Worm (Caenorhabditis elegans) whole organism, young adult: ENCODE results near the gene C02H6.3.
A peak's percentile ranks its signal among the peaks of the same experiment; 100 is the strongest.

Experiments used
- B0261.1 ChIP-seq: sonication (generic microtip); optimal IDR thresholded peaks from 2 replicates; lab custom pipeline; 2016; ENCODE audit warnings: mild to moderate bottlenecking, missing genetic modification characterization, moderate library complexity, missing compliant biosample characterization
- C06A6.2 ChIP-seq: fragments of 200-800 bp; sonication (Bioruptor generic); conservative IDR thresholded peaks from 2 replicates; pipeline ENCODE4 v1.3.6; 2022; ENCODE audit warnings: missing genetic modification characterization, missing compliant biosample characterization
- D2030.7 ChIP-seq: fragments of 200-800 bp; sonication (Bioruptor generic); IDR thresholded peaks from 2 replicates; pipeline ENCODE4 v1.3.6; 2022; ENCODE audit warnings: missing genetic modification reagents, missing genetic modification characterization, missing compliant biosample characterization
- F10E7.11 ChIP-seq: sonication (generic microtip); optimal IDR thresholded peaks from 2 replicates; lab custom pipeline; 2017; ENCODE audit warnings: mild to moderate bottlenecking, missing genetic modification characterization, moderate library complexity, missing compliant biosample characterization
- F23B12.7 ChIP-seq: sonication (generic microtip); optimal IDR thresholded peaks from 2 replicates; lab custom pipeline; 2017; ENCODE audit warnings: missing genetic modification characterization, mild to moderate bottlenecking, missing compliant biosample characterization, antibody characterized with exemption, moderate library complexity; ENCODE audit not compliant: insufficient read depth
- F33H1.4 ChIP-seq: fragments of 200-800 bp; sonication (Bioruptor generic); IDR thresholded peaks from 2 replicates; pipeline ENCODE4 v1.3.6; 2022; ENCODE audit warnings: missing genetic modification reagents, missing genetic modification characterization, missing compliant biosample characterization
- F52B5.7 ChIP-seq: sonication (generic microtip); optimal IDR thresholded peaks from 2 replicates; lab custom pipeline; 2016; ENCODE audit warnings: mild to moderate bottlenecking, missing genetic modification characterization, missing compliant biosample characterization
- F57A8.1 ChIP-seq: fragments of 200-800 bp; sonication (Bioruptor generic); optimal IDR thresholded peaks from 2 replicates; lab custom pipeline; 2018; ENCODE audit warnings: mild to moderate bottlenecking, missing genetic modification characterization, moderate library complexity, missing compliant biosample characterization
- F57C9.4 ChIP-seq: sonication (generic microtip); optimal IDR thresholded peaks from 2 replicates; lab custom pipeline; 2017; ENCODE audit warnings: mild to moderate bottlenecking, missing genetic modification characterization, missing compliant biosample characterization
- T26A5.8 ChIP-seq: sonication (generic microtip); optimal IDR thresholded peaks from 2 replicates; lab custom pipeline; 2016; ENCODE audit warnings: missing genetic modification characterization, missing compliant biosample characterization
- akir-1 ChIP-seq: fragments of 200-800 bp; sonication (Bioruptor generic); optimal IDR thresholded peaks from 2 replicates; lab custom pipeline; 2018; ENCODE audit warnings: mild to moderate bottlenecking, missing genetic modification characterization, moderate library complexity, missing compliant biosample characterization
- cebp-2 ChIP-seq: fragments of 200-800 bp; sonication (Bioruptor generic); IDR thresholded peaks from 2 replicates; pipeline ENCODE4 v1.3.6; 2022; ENCODE audit warnings: missing genetic modification characterization, missing compliant biosample characterization
- ceh-100 ChIP-seq: fragments of 200-800 bp; sonication (Bioruptor generic); IDR thresholded peaks from 2 replicates; pipeline ENCODE4 v1.3.6; 2022; ENCODE audit warnings: missing genetic modification reagents, missing genetic modification characterization, missing compliant biosample characterization
- ceh-58 ChIP-seq: fragments of 200-800 bp; sonication (Bioruptor generic); IDR thresholded peaks from 2 replicates; pipeline ENCODE4 v1.3.6; 2022; ENCODE audit warnings: missing genetic modification characterization, missing compliant biosample characterization
- ceh-79 ChIP-seq: sonication (generic microtip); optimal IDR thresholded peaks from 2 replicates; lab custom pipeline; 2017; ENCODE audit warnings: mild to moderate bottlenecking, missing genetic modification characterization, missing compliant biosample characterization
- die-1 ChIP-seq: sonication (generic microtip); optimal IDR thresholded peaks from 2 replicates; lab custom pipeline; 2016; ENCODE audit warnings: missing genotype, mild to moderate bottlenecking, missing genetic modification characterization, missing compliant biosample characterization
- dox-1 ChIP-seq: fragments of 200-800 bp; sonication (Bioruptor generic); IDR thresholded peaks from 2 replicates; pipeline ENCODE4 v1.3.6; 2022; ENCODE audit warnings: missing genetic modification reagents, missing genetic modification characterization, missing compliant biosample characterization
- dpl-1 ChIP-seq: fragments of 150-350 bp; optimal IDR thresholded peaks from 2 replicates; lab custom pipeline; 2014; ENCODE audit warnings: missing biosample characterization, missing genetic modification reagents, missing genetic modification characterization
- egl-44 ChIP-seq: fragments of 200-800 bp; sonication (Bioruptor generic); IDR thresholded peaks from 2 replicates; pipeline ENCODE4 v1.3.6; 2022; ENCODE audit warnings: missing genetic modification reagents, missing genetic modification characterization, missing compliant biosample characterization
- ets-4 ChIP-seq: fragments of 200-800 bp; sonication (Bioruptor generic); optimal IDR thresholded peaks from 2 replicates; lab custom pipeline; 2018; ENCODE audit warnings: mild to moderate bottlenecking, missing genetic modification characterization, missing compliant biosample characterization
- gei-17 ChIP-seq: fragments of 200-800 bp; sonication (Bioruptor generic); optimal IDR thresholded peaks from 2 replicates; lab custom pipeline; 2018; ENCODE audit warnings: mild to moderate bottlenecking, missing genetic modification characterization, missing compliant biosample characterization
- let-607 ChIP-seq, 2 experiments: fragments of 200-800 bp in 1 of 2; sonication (Bioruptor generic) in 1 of 2; sonication (generic microtip) in 1 of 2; optimal IDR thresholded peaks; 2 replicates each; lab custom pipeline; 2016 to 2018; ENCODE audit warnings: mild to moderate bottlenecking in 2 of 2, missing compliant biosample characterization in 2 of 2, missing genetic modification characterization in 2 of 2, moderate library complexity in 2 of 2, missing genotype in 1 of 2
- lin-26 ChIP-seq: fragments of 200-800 bp; sonication (Bioruptor generic); IDR thresholded peaks from 2 replicates; pipeline ENCODE4 v1.3.6; 2022; ENCODE audit warnings: missing genetic modification reagents, missing genetic modification characterization, missing compliant biosample characterization
- lin-35 ChIP-seq, 3 experiments: fragments of 150-350 bp in 2 of 3; sonication (generic microtip) in 1 of 3; optimal IDR thresholded peaks; 2 replicates each; lab custom pipeline; 2014 to 2018; ENCODE audit warnings: missing biosample characterization in 3 of 3, missing genetic modification characterization in 3 of 3, missing genetic modification reagents in 3 of 3
- lin-40 ChIP-seq: sonication (generic microtip); optimal IDR thresholded peaks from 2 replicates; lab custom pipeline; 2016; ENCODE audit warnings: missing genetic modification characterization, mild to moderate bottlenecking, missing compliant biosample characterization, missing genotype, missing genetic modification reagents
- lin-54 ChIP-seq: fragments of 200-800 bp; sonication (Bioruptor generic); optimal IDR thresholded peaks from 2 replicates; lab custom pipeline; 2018; ENCODE audit warnings: mild to moderate bottlenecking, missing genetic modification characterization, missing compliant biosample characterization
- lir-1 ChIP-seq: fragments of 200-800 bp; sonication (Bioruptor generic); conservative IDR thresholded peaks from 2 replicates; pipeline ENCODE4 v1.3.6; 2022; ENCODE audit warnings: missing genetic modification reagents, missing genetic modification characterization, missing compliant biosample characterization
- lsl-1 ChIP-seq: fragments of 200-800 bp; sonication (Bioruptor generic); optimal IDR thresholded peaks from 2 replicates; lab custom pipeline; 2018; ENCODE audit warnings: mild to moderate bottlenecking, missing genetic modification characterization, moderate library complexity, missing compliant biosample characterization
- madf-6 ChIP-seq: fragments of 200-800 bp; sonication (Bioruptor generic); IDR thresholded peaks from 2 replicates; pipeline ENCODE4 v1.3.6; 2022; ENCODE audit warnings: missing genetic modification reagents, missing genetic modification characterization, missing compliant biosample characterization
- madf-8 ChIP-seq: fragments of 200-800 bp; sonication (Bioruptor generic); conservative IDR thresholded peaks from 2 replicates; pipeline ENCODE4 v1.3.6; 2022; ENCODE audit warnings: missing genetic modification reagents, missing genetic modification characterization, missing compliant biosample characterization
- mcd-1 ChIP-seq: fragments of 200-800 bp; sonication (Bioruptor generic); IDR thresholded peaks from 2 replicates; pipeline ENCODE4 v1.3.6; 2022; ENCODE audit warnings: missing genetic modification reagents, missing genetic modification characterization, missing compliant biosample characterization
- mel-28 ChIP-seq: sonication (generic microtip); optimal IDR thresholded peaks from 2 replicates; lab custom pipeline; 2016; ENCODE audit warnings: borderline replicate concordance, mild to moderate bottlenecking, missing genetic modification characterization, missing compliant biosample characterization
- mes-4 ChIP-seq: sonication (generic microtip); optimal IDR thresholded peaks from 2 replicates; lab custom pipeline; 2016; ENCODE audit warnings: missing genotype, missing genetic modification characterization, missing compliant biosample characterization
- mxl-1 ChIP-seq: sonication (generic microtip); optimal IDR thresholded peaks from 2 replicates; lab custom pipeline; 2016; ENCODE audit warnings: missing genetic modification characterization, missing compliant biosample characterization
- nfya-1 ChIP-seq: sonication (generic microtip); optimal IDR thresholded peaks from 2 replicates; lab custom pipeline; 2017; ENCODE audit warnings: antibody characterized with exemption, missing compliant biosample characterization, missing genetic modification characterization, borderline replicate concordance; ENCODE audit not compliant: insufficient read depth
- nfya-2 ChIP-seq: fragments of 200-800 bp; sonication (Bioruptor generic); IDR thresholded peaks from 2 replicates; pipeline ENCODE4 v1.3.6; 2022; ENCODE audit warnings: missing genetic modification reagents, missing genetic modification characterization, missing compliant biosample characterization
- pha-4 ChIP-seq: fragments of 150-350 bp; sonication (generic microtip); optimal IDR thresholded peaks from 2 replicates; lab custom pipeline; 2014; ENCODE audit warnings: missing biosample characterization, missing genetic modification reagents, missing genetic modification characterization
- repo-1 ChIP-seq: sonication (generic microtip); optimal IDR thresholded peaks from 2 replicates; lab custom pipeline; 2017; ENCODE audit warnings: mild to moderate bottlenecking, missing genetic modification characterization, missing compliant biosample characterization
- sea-2 ChIP-seq: fragments of 200-800 bp; sonication (Bioruptor generic); IDR thresholded peaks from 2 replicates; pipeline ENCODE4 v1.3.6; 2022; ENCODE audit warnings: missing genetic modification characterization, missing compliant biosample characterization
- snpc-1.1 ChIP-seq: sonication (generic microtip); optimal IDR thresholded peaks from 2 replicates; lab custom pipeline; 2017; ENCODE audit warnings: missing genetic modification characterization, mild to moderate bottlenecking, missing compliant biosample characterization, antibody characterized with exemption, moderate library complexity, missing genotype, missing genetic modification reagents; ENCODE audit not compliant: insufficient read depth
- snpc-3.4 ChIP-seq: sonication (generic microtip); optimal IDR thresholded peaks from 2 replicates; lab custom pipeline; 2017; ENCODE audit warnings: missing genetic modification characterization, mild to moderate bottlenecking, missing compliant biosample characterization, antibody characterized with exemption, moderate library complexity, missing genotype, missing genetic modification reagents
- snpc-4 ChIP-seq, 5 experiments: fragments of 150-350 bp in 1 of 5; sonication (generic microtip) in 4 of 5; optimal IDR thresholded peaks; 2 replicates each; lab custom pipeline; 2014 to 2018; ENCODE audit warnings: missing genetic modification characterization in 5 of 5, missing biosample characterization in 3 of 5, antibody characterized with exemption in 2 of 5, mild to moderate bottlenecking in 2 of 5, missing compliant biosample characterization in 2 of 5, missing genotype in 2 of 5, moderate library complexity in 2 of 5, missing genetic modification reagents in 1 of 5
- unc-62 ChIP-seq: fragments of 150-350 bp; optimal IDR thresholded peaks from 2 replicates; lab custom pipeline; 2014; ENCODE audit warnings: missing biosample characterization, missing genetic modification reagents, missing genetic modification characterization
- ztf-25 ChIP-seq: fragments of 200-800 bp; sonication (Bioruptor generic); IDR thresholded peaks from 2 replicates; pipeline ENCODE4 v1.3.6; 2022; ENCODE audit warnings: missing genetic modification reagents, missing genetic modification characterization, missing compliant biosample characterization
- ztf-3 ChIP-seq: fragments of 200-800 bp; sonication (Bioruptor generic); optimal IDR thresholded peaks from 2 replicates; lab custom pipeline; 2018; ENCODE audit warnings: mild to moderate bottlenecking, missing genetic modification characterization, missing compliant biosample characterization
- ztf-6 ChIP-seq: fragments of 200-800 bp; sonication (Bioruptor generic); IDR thresholded peaks from 2 replicates; pipeline ENCODE4 v1.3.6; 2022; ENCODE audit warnings: missing genetic modification reagents, missing genetic modification characterization, missing compliant biosample characterization

Gene C02H6.3

DNA sequence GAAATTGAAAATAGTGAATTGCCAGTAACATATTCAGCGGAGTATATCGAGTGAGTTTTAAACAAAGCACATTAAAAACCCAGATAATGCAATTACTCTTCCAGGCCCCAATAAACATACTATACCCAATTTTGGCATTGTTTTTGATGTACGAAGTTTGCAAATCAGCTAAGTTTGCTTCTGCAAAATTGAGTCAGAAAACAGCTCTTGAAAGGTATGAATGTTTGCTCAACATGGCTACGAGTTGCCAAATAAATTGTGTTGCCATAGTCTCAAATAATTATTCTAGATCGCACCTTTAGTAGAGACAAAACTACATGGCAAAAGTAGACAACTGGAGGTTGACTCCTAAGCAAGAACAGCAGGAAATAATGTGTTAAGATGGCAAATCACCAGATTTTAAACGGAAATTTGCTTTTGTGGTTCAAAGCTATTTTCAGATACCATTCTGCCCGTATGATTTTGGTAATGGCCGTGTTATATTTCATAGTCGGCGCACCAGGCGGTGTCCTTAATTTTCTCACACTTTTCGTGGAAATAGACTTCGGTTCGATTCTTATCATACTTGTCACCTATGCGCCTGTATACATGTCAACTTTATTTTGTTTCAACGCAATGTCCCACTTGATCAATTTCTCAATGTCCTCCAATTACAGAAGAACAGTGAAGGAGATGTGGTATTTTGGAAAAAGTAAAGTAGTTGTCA is 44.9 kb upstream of the C02H6.3 start (continued):
- TF ChIP-seq snpc-4 (GFP tag; optimal IDR thresholded peaks at IDR 0.05; lab: Kevin White, UChicago) (no peak), snpc-4 (tag; optimal IDR thresholded peaks at IDR 0.05; lab: Kevin White, UChicago) (no peak), ets-4 (GFP tag; lab: Kevin White, UChicago) (peak; percentile 63), ztf-3 (peak; percentile 22), pha-4 (peak; percentile 83), T26A5.8 (tag; lab: Kevin White, UChicago) (no peak), madf-6 (peak; percentile 22; the same call in 1 of the 2 replicates), lin-35 (GFP tag; optimal IDR thresholded peaks at IDR 0.05; lab: Kevin White, UChicago) (peak in 1 of 3 experiments; percentile 29), mel-28 (tag; lab: Kevin White, UChicago) (no peak), die-1 (tag; lab: Kevin White, UChicago) (no peak), lin-26 (GFP tag; lab: Robert Waterston, UW) (no peak; the same call in 1 of the 2 replicates), gei-17 (GFP tag; lab: Kevin White, UChicago) (no peak), akir-1 (no peak), snpc-1.1 (tag; lab: Kevin White, UChicago) (no peak), F57C9.4 (peak; percentile 50), cebp-2 (GFP tag; lab: Robert Waterston, UW) (no peak), mxl-1 (peak; percentile 4), F10E7.11 (tag; lab: Kevin White, UChicago) (no peak), egl-44 (GFP tag; lab: Robert Waterston, UW) (peak; percentile 44; the same call in 1 of the 2 replicates), unc-62 (GFP tag; lab: Kevin White, UChicago) (no peak), snpc-3.4 (tag; lab: Kevin White, UChicago) (no peak), ceh-100 (no peak), lin-40 (tag; lab: Kevin White, UChicago) (no peak), ceh-79 (tag; lab: Kevin White, UChicago) (peak; percentile 21), C06A6.2 (GFP tag; lab: Robert Waterston, UW) (peak; percentile 59), lir-1 (GFP tag; lab: Robert Waterston, UW) (no peak), ztf-25 (GFP tag; lab: Robert Waterston, UW) (no peak), repo-1 (tag; lab: Kevin White, UChicago) (peak; percentile 78), lin-54 (GFP tag; lab: Kevin White, UChicago) (no peak), dpl-1 (GFP tag; lab: Kevin White, UChicago) (no peak), mes-4 (tag; lab: Kevin White, UChicago) (no peak), nfya-2 (GFP tag; lab: Robert Waterston, UW) (0 out of 2 replicates have a peak, but pooled peaks have one; percentile 38), D2030.7 (no peak), dox-1 (peak; percentile 65), lsl-1 (GFP tag; lab: Kevin White, UChicago) (no peak), madf-8 (GFP tag; lab: Robert Waterston, UW) (no peak), F52B5.7 (tag; lab: Kevin White, UChicago) (peak; percentile 96), F23B12.7 (tag; lab: Kevin White, UChicago) (no peak), let-607 (tag; optimal IDR thresholded peaks at IDR 0.05; lab: Kevin White, UChicago) (peak in 1 of 2 experiments; percentile 42), sea-2 (GFP tag; lab: Robert Waterston, UW) (no peak), ztf-6 (no peak), mcd-1 (no peak), nfya-1 (tag; lab: Kevin White, UChicago) (no peak), F33H1.4 (no peak), B0261.1 (tag; lab: Kevin White, UChicago) (no peak), F57A8.1 (GFP tag; lab: Kevin White, UChicago) (no peak), ceh-58 (GFP tag; lab: Robert Waterston, UW) (no peak)
